Worm (Caenorhabditis elegans) whole organism, L1 larva: ENCODE measurements around the gene rfp-1.
A peak's percentile ranks its signal among the peaks of the same experiment; 100 is the strongest.

ENCODE experiments used
- C04F5.9 ChIP-seq: sonication (generic microtip); optimal IDR thresholded peaks from 2 replicates; lab custom pipeline; 2016; ENCODE audit warnings: missing genetic modification characterization, missing compliant biosample characterization
- C16A3.4 ChIP-seq: fragments of 150-350 bp; optimal IDR thresholded peaks from 2 replicates; lab custom pipeline; 2014; ENCODE audit warnings: missing biosample characterization, missing genetic modification characterization
- aha-1 ChIP-seq: fragments of 150-350 bp; optimal IDR thresholded peaks from 2 replicates; lab custom pipeline; 2014; ENCODE audit warnings: missing biosample characterization, missing genetic modification characterization
- blmp-1 ChIP-seq: fragments of 150-350 bp; optimal IDR thresholded peaks from 2 replicates; lab custom pipeline; 2014; ENCODE audit warnings: missing biosample characterization, missing genetic modification characterization
- ceh-63 ChIP-seq: fragments of 200-800 bp; sonication (Bioruptor generic); optimal IDR thresholded peaks from 2 replicates; lab custom pipeline; 2018; ENCODE audit warnings: mild to moderate bottlenecking, missing genetic modification characterization, missing compliant biosample characterization
- ceh-8 ChIP-seq: fragments of 200-800 bp; sonication (Bioruptor generic); optimal IDR thresholded peaks from 2 replicates; lab custom pipeline; 2018; ENCODE audit warnings: mild to moderate bottlenecking, missing genetic modification characterization, moderate library complexity, missing compliant biosample characterization
- ces-1 ChIP-seq: fragments of 150-350 bp; optimal IDR thresholded peaks from 2 replicates; lab custom pipeline; 2014; ENCODE audit warnings: missing biosample characterization, missing genetic modification reagents, missing genetic modification characterization
- dpl-1 ChIP-seq, 3 experiments: fragments of 150-350 bp in 2 of 3; sonication (generic microtip) in 1 of 3; optimal IDR thresholded peaks; 2 replicates each; lab custom pipeline; 2014 to 2017; ENCODE audit warnings: missing biosample characterization in 3 of 3, missing genetic modification characterization in 3 of 3, missing genetic modification reagents in 3 of 3
- efl-1 ChIP-seq, 4 experiments: fragments of 150-350 bp; optimal IDR thresholded peaks in 3 of 4; peaks in 1 of 4; 1 replicate in 1 of 4; 2 replicates in 3 of 4; lab custom pipeline; 2014; ENCODE audit warnings: missing biosample characterization in 2 of 4, missing genetic modification characterization in 2 of 4, missing genetic modification reagents in 2 of 4
- efl-3 ChIP-seq: fragments of 200-800 bp; sonication (Bioruptor generic); optimal IDR thresholded peaks from 2 replicates; lab custom pipeline; 2018; ENCODE audit warnings: mild to moderate bottlenecking, missing genetic modification characterization, missing compliant biosample characterization
- elt-3 ChIP-seq, 6 experiments: fragments of 150-350 bp in 1 of 6; sonication (generic microtip); optimal IDR thresholded peaks; 2 replicates each; lab custom pipeline; 2017 to 2018; ENCODE audit warnings: missing biosample characterization in 6 of 6, missing genetic modification characterization in 6 of 6, inconsistent platforms in 1 of 6
- fkh-10 ChIP-seq: sonication (generic microtip); optimal IDR thresholded peaks from 2 replicates; lab custom pipeline; 2017; ENCODE audit warnings: missing biosample characterization, missing genetic modification reagents, missing genetic modification characterization
- fkh-4 ChIP-seq: sonication (generic microtip); optimal IDR thresholded peaks from 2 replicates; lab custom pipeline; 2016; ENCODE audit warnings: missing compliant biosample characterization, missing genetic modification characterization, borderline replicate concordance
- hlh-17 ChIP-seq: fragments of 200-800 bp; sonication (Bioruptor generic); optimal IDR thresholded peaks from 2 replicates; lab custom pipeline; 2018; ENCODE audit warnings: missing genetic modification characterization, mild to moderate bottlenecking, missing compliant biosample characterization, moderate library complexity, borderline replicate concordance
- hlh-4 ChIP-seq: sonication (generic microtip); optimal IDR thresholded peaks from 2 replicates; lab custom pipeline; 2016; ENCODE audit warnings: mild to moderate bottlenecking, missing genetic modification characterization, missing compliant biosample characterization
- isw-1 ChIP-seq: fragments of 200-800 bp; sonication (Bioruptor generic); IDR thresholded peaks from 2 replicates; pipeline ENCODE4 v1.3.6; 2022; ENCODE audit warnings: missing genetic modification characterization, missing compliant biosample characterization
- jun-1 ChIP-seq: fragments of 150-350 bp; optimal IDR thresholded peaks from 2 replicates; lab custom pipeline; 2014; ENCODE audit warnings: missing biosample characterization, missing genetic modification reagents, missing genetic modification characterization
- lin-13 ChIP-seq: fragments of 150-350 bp; optimal IDR thresholded peaks from 2 replicates; lab custom pipeline; 2014; ENCODE audit warnings: missing biosample characterization, missing genetic modification reagents, missing genetic modification characterization
- lin-14 ChIP-seq: fragments of 200-800 bp; sonication (Bioruptor generic); optimal IDR thresholded peaks from 2 replicates; lab custom pipeline; 2018; ENCODE audit warnings: mild to moderate bottlenecking, missing genetic modification characterization, moderate library complexity, missing compliant biosample characterization
- lin-35 ChIP-seq, 2 experiments: fragments of 150-350 bp; optimal IDR thresholded peaks; 2 replicates each; lab custom pipeline; 2014; ENCODE audit warnings: missing biosample characterization in 2 of 2, missing genetic modification characterization in 2 of 2, missing genetic modification reagents in 2 of 2
- lin-39 ChIP-seq: fragments of 150-350 bp; optimal IDR thresholded peaks from 2 replicates; lab custom pipeline; 2014; ENCODE audit warnings: missing biosample characterization, missing genetic modification reagents, missing genetic modification characterization
- lir-3 ChIP-seq: sonication (generic microtip); optimal IDR thresholded peaks from 2 replicates; lab custom pipeline; 2016; ENCODE audit warnings: mild to moderate bottlenecking, missing genetic modification characterization, moderate library complexity, missing compliant biosample characterization; ENCODE audit not compliant: poor library complexity
- lsy-2 ChIP-seq, 2 experiments: fragments of 150-350 bp; optimal IDR thresholded peaks; 2 replicates each; lab custom pipeline; 2014; ENCODE audit warnings: missing biosample characterization in 2 of 2, missing genetic modification characterization in 2 of 2
- mab-9 ChIP-seq: fragments of 200-800 bp; sonication (Bioruptor generic); IDR thresholded peaks from 2 replicates; pipeline ENCODE4 v1.3.6; 2022; ENCODE audit warnings: missing genetic modification reagents, missing genetic modification characterization, missing compliant biosample characterization
- mef-2 ChIP-seq: fragments of 150-350 bp; optimal IDR thresholded peaks from 2 replicates; lab custom pipeline; 2014; ENCODE audit warnings: missing biosample characterization, missing genetic modification characterization
- nhr-11 ChIP-seq: fragments of 150-350 bp; optimal IDR thresholded peaks from 2 replicates; lab custom pipeline; 2014; ENCODE audit warnings: missing biosample characterization, missing genetic modification characterization
- nhr-237 ChIP-seq: fragments of 150-350 bp; optimal IDR thresholded peaks from 2 replicates; lab custom pipeline; 2014; ENCODE audit warnings: missing biosample characterization, missing genetic modification characterization
- nhr-76 ChIP-seq: sonication (generic microtip); optimal IDR thresholded peaks from 2 replicates; lab custom pipeline; 2017; ENCODE audit warnings: missing biosample characterization, missing genetic modification characterization
- nhr-84 ChIP-seq: sonication (generic microtip); optimal IDR thresholded peaks from 2 replicates; lab custom pipeline; 2017; ENCODE audit warnings: missing biosample characterization, missing genetic modification characterization
- nhr-90 ChIP-seq: sonication (generic microtip); optimal IDR thresholded peaks from 2 replicates; lab custom pipeline; 2016; ENCODE audit warnings: mild to moderate bottlenecking, missing genetic modification characterization, missing compliant biosample characterization; ENCODE audit not compliant: poor library complexity
- pag-3 ChIP-seq: sonication (generic microtip); optimal IDR thresholded peaks from 2 replicates; lab custom pipeline; 2017; ENCODE audit warnings: missing genetic modification characterization, mild to moderate bottlenecking, missing compliant biosample characterization, antibody characterized with exemption, borderline replicate concordance; ENCODE audit not compliant: insufficient read depth
- pax-3 ChIP-seq: fragments of 200-800 bp; sonication (Bioruptor generic); optimal IDR thresholded peaks from 2 replicates; lab custom pipeline; 2018; ENCODE audit warnings: mild to moderate bottlenecking, missing genetic modification characterization, moderate library complexity, missing compliant biosample characterization
- rnt-1 ChIP-seq: sonication (generic microtip); optimal IDR thresholded peaks from 2 replicates; lab custom pipeline; 2016; ENCODE audit warnings: mild to moderate bottlenecking, missing genetic modification characterization, moderate library complexity, missing compliant biosample characterization
- snpc-4 ChIP-seq: fragments of 150-350 bp; optimal IDR thresholded peaks from 2 replicates; lab custom pipeline; 2014; ENCODE audit warnings: missing biosample characterization, missing genetic modification characterization
- sptf-1 ChIP-seq: fragments of 150-350 bp; optimal IDR thresholded peaks from 2 replicates; lab custom pipeline; 2014; ENCODE audit warnings: missing biosample characterization, missing genetic modification characterization
- swsn-7 ChIP-seq: sonication (generic microtip); optimal IDR thresholded peaks from 2 replicates; lab custom pipeline; 2016; ENCODE audit warnings: missing genetic modification characterization, missing compliant biosample characterization
- tbx-2 ChIP-seq: sonication (generic microtip); optimal IDR thresholded peaks from 2 replicates; lab custom pipeline; 2016; ENCODE audit warnings: missing genetic modification characterization, missing compliant biosample characterization
- unc-130 ChIP-seq: fragments of 150-350 bp; optimal IDR thresholded peaks from 2 replicates; lab custom pipeline; 2017; ENCODE audit warnings: missing biosample characterization, missing genetic modification characterization, inconsistent platforms
- unc-30 ChIP-seq: sonication (generic microtip); optimal IDR thresholded peaks from 2 replicates; lab custom pipeline; 2017; ENCODE audit warnings: missing biosample characterization, missing genetic modification characterization
- unc-86 ChIP-seq: sonication (generic microtip); optimal IDR thresholded peaks from 2 replicates; lab custom pipeline; 2016; ENCODE audit warnings: missing genetic modification characterization, missing compliant biosample characterization
- unc-98 ChIP-seq: fragments of 200-800 bp; sonication (Bioruptor generic); IDR thresholded peaks from 2 replicates; pipeline ENCODE4 v1.3.6; 2022; ENCODE audit warnings: missing genetic modification characterization, missing compliant biosample characterization
- xbp-1 ChIP-seq: sonication (generic microtip); optimal IDR thresholded peaks from 2 replicates; lab custom pipeline; 2016; ENCODE audit warnings: missing genetic modification characterization, missing compliant biosample characterization
- zag-1 ChIP-seq: fragments of 150-350 bp; optimal IDR thresholded peaks from 2 replicates; lab custom pipeline; 2014; ENCODE audit warnings: missing biosample characterization, missing genetic modification characterization
- zip-4 ChIP-seq: fragments of 200-800 bp; sonication (Bioruptor generic); optimal IDR thresholded peaks from 2 replicates; lab custom pipeline; 2018; ENCODE audit warnings: mild to moderate bottlenecking, missing genetic modification characterization, moderate library complexity, missing compliant biosample characterization
- ztf-11 ChIP-seq, 2 experiments: sonication (generic microtip); optimal IDR thresholded peaks; 2 replicates each; lab custom pipeline; 2016 to 2017; ENCODE audit warnings: missing genetic modification characterization in 2 of 2, missing biosample characterization in 1 of 2, missing compliant biosample characterization in 1 of 2

Gene rfp-1

ce11 chrIII:8354644-8355461, 3.6 kb upstream of the rfp-1 start, which contains the start of gene unc-116 (continued):
- TF ChIP-seq mef-2 (tag; lab: Kevin White, UChicago), result no peak
- TF ChIP-seq lsy-2 (tag; optimal IDR thresholded peaks at IDR 0.05; lab: Kevin White, UChicago), result peak; percentile 60 to 70
- TF ChIP-seq lin-14 (GFP tag; lab: Kevin White, UChicago), result peak; percentile 75
- TF ChIP-seq nhr-90, result no peak
- peak; percentile 9 for TF ChIP-seq snpc-4 (tag; lab: Kevin White, UChicago)
- TF ChIP-seq tbx-2 (tag; lab: Kevin White, UChicago), result no peak
- peak; percentile 34 for TF ChIP-seq C16A3.4 (tag; lab: Kevin White, UChicago)
- TF ChIP-seq blmp-1 (tag; lab: Kevin White, UChicago), result peak; percentile 35
- TF ChIP-seq dpl-1 (GFP tag; optimal IDR thresholded peaks at IDR 0.05; lab: Kevin White, UChicago), result peak in 2 of 3 experiments; percentile 18 to 31
- no peak for TF ChIP-seq unc-86 (tag; lab: Kevin White, UChicago)
- TF ChIP-seq ztf-11 (tag; optimal IDR thresholded peaks at IDR 0.05; lab: Kevin White, UChicago), result no peak
- peak; percentile 2 for TF ChIP-seq swsn-7 (tag; lab: Kevin White, UChicago)
- no peak for TF ChIP-seq zag-1 (tag; lab: Kevin White, UChicago)
- TF ChIP-seq pax-3 (tag; lab: Kevin White, UChicago), result no peak
- peak; percentile 31 to 74 for TF ChIP-seq efl-1 (optimal IDR thresholded peaks at IDR 0.05; lab: Kevin White, UChicago)
- TF ChIP-seq efl-1 (GFP tag; optimal IDR thresholded peaks at IDR 0.05 in 1 of 2; lab: Kevin White, UChicago), result peak; percentile 54 to 94

DNA sequence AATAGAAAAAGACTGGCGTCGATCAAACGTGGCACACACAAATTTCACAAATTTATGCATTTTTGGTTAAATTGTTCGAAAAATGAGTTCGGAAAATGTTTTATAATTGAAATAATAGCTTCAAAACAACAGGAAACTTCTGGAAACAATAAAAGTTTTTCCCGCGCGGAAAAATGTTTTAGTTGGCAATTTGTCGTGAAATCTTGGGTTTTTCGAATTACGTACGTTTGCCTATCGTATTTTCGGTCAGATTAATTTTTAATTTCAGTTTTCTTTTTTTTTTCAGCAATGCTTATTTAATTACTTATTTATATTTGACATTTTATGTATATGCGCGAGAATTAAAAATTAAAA, 3.0 kb upstream of the rfp-1 start:
- TF ChIP-seq ces-1 (GFP tag; lab: Kevin White, UChicago), result no peak
- no peak for TF ChIP-seq lin-14 (GFP tag; lab: Kevin White, UChicago)
- TF ChIP-seq nhr-237 (tag; lab: Kevin White, UChicago), result no peak
- no peak for TF ChIP-seq hlh-4 (tag; lab: Kevin White, UChicago)
- no peak for TF ChIP-seq zip-4
- TF ChIP-seq lir-3 (tag; lab: Kevin White, UChicago), result no peak
- no peak for TF ChIP-seq unc-130
- no peak for TF ChIP-seq unc-98 (GFP tag; lab: Robert Waterston, UW)
- TF ChIP-seq C04F5.9, result no peak
- no peak for TF ChIP-seq xbp-1 (tag; lab: Kevin White, UChicago)
- TF ChIP-seq swsn-7 (tag; lab: Kevin White, UChicago), result no peak
- TF ChIP-seq ceh-63 (GFP tag; lab: Kevin White, UChicago), result no peak
- no peak for TF ChIP-seq rnt-1 (tag; lab: Kevin White, UChicago)
- TF ChIP-seq lin-39 (tag; lab: Kevin White, UChicago), result no peak
- no peak for TF ChIP-seq efl-3 (GFP tag; lab: Kevin White, UChicago)

DNA sequence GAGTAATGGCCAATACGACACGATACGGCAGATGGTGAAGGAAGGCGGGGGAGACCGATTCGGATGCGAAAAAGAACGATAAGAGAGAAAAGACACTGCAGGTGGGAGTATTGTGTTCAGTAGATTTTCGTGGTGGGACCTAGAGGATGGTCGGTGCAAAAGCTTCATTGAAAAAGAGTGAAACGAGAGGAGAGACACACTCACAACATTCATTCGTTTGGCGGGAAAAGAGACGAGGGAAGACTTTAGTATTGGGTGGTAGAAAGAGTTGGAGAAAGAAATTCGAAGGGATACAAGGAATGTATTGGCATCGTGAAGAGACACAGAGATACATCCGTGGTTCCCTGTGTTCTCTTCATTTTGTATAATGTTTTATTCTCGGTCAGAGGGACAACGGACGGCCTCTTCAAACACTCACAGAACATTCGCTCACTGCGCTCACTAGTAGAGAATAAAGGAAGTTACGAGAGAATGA, 2.0 kb upstream of the rfp-1 start:
- TF ChIP-seq fkh-10 (GFP tag; lab: Kevin White, UChicago), result peak; percentile 68
- no peak for TF ChIP-seq hlh-17 (GFP tag; lab: Kevin White, UChicago)
- TF ChIP-seq zip-4, result peak; percentile 10
- TF ChIP-seq isw-1 (GFP tag; lab: Robert Waterston, UW), result peak; percentile 17; the same call in 1 of the 2 replicates
- no peak for TF ChIP-seq lin-39 (tag; lab: Kevin White, UChicago)
- peak; percentile 95 for TF ChIP-seq lin-14 (GFP tag; lab: Kevin White, UChicago)
- TF ChIP-seq sptf-1 (tag; lab: Kevin White, UChicago), result no peak
- no peak for TF ChIP-seq ces-1 (GFP tag; lab: Kevin White, UChicago)
- TF ChIP-seq aha-1 (tag; lab: Kevin White, UChicago), result no peak
- TF ChIP-seq lin-35 (GFP tag; optimal IDR thresholded peaks at IDR 0.05; lab: Kevin White, UChicago), result peak; percentile 61 to 80
- peak in 2 of 6 experiments; percentile 5 to 24 for TF ChIP-seq elt-3 (tag; optimal IDR thresholded peaks at IDR 0.05; lab: Kevin White, UChicago)
- no peak for TF ChIP-seq nhr-76 (tag; lab: Kevin White, UChicago)
- TF ChIP-seq lin-13, result peak; percentile 56
- no peak for TF ChIP-seq nhr-11
- no peak for TF ChIP-seq hlh-4 (tag; lab: Kevin White, UChicago)
- peak; percentile 3 for TF ChIP-seq zag-1 (tag; lab: Kevin White, UChicago)
- peak; percentile 50 for TF ChIP-seq jun-1 (tag; lab: Kevin White, UChicago)
- no peak for TF ChIP-seq mab-9 (GFP tag; lab: Robert Waterston, UW)
- peak; percentile 10 for TF ChIP-seq ceh-8 (GFP tag; lab: Kevin White, UChicago)
- no peak for TF ChIP-seq unc-30 (tag; lab: Kevin White, UChicago)
- peak; percentile 74 to 93 for TF ChIP-seq lsy-2 (tag; optimal IDR thresholded peaks at IDR 0.05; lab: Kevin White, UChicago)
- TF ChIP-seq nhr-84, result no peak
- TF ChIP-seq pax-3 (tag; lab: Kevin White, UChicago), result no peak
- TF ChIP-seq pag-3 (tag; lab: Kevin White, UChicago), result no peak
- no peak for TF ChIP-seq fkh-4 (tag; lab: Kevin White, UChicago)
